Worm (Caenorhabditis elegans) whole organism, midembryonic: ENCODE results near the gene clec-158.

Source experiments
- T22C8.4 ChIP-seq: fragments of 200-800 bp; sonication (Bioruptor generic); IDR thresholded peaks from 2 replicates; pipeline ENCODE4 v1.3.6; 2022; ENCODE audit warnings: missing genetic modification characterization, missing compliant biosample characterization
- cog-1 ChIP-seq: sonication (generic microtip); optimal IDR thresholded peaks from 2 replicates; lab custom pipeline; 2016; ENCODE audit warnings: missing genetic modification characterization, missing compliant biosample characterization
- flt-1 ChIP-seq: fragments of 200-800 bp; sonication (Bioruptor generic); IDR thresholded peaks from 2 replicates; pipeline ENCODE4 v1.3.6; 2022; ENCODE audit warnings: missing genetic modification characterization, missing compliant biosample characterization
- klf-2 ChIP-seq: fragments of 200-800 bp; sonication (Bioruptor generic); conservative IDR thresholded peaks from 2 replicates; pipeline ENCODE4 v1.3.6; 2022; ENCODE audit warnings: missing genetic modification reagents, missing genetic modification characterization, missing compliant biosample characterization
- med-1 ChIP-seq: sonication (generic microtip); optimal IDR thresholded peaks from 2 replicates; lab custom pipeline; 2017; ENCODE audit warnings: missing genetic modification characterization, mild to moderate bottlenecking, missing compliant biosample characterization, antibody characterized with exemption, missing genetic modification reagents; ENCODE audit not compliant: insufficient read depth
- ref-1 ChIP-seq: fragments of 200-800 bp; sonication (Bioruptor generic); conservative IDR thresholded peaks from 2 replicates; pipeline ENCODE4 v1.3.6; 2022; ENCODE audit warnings: missing genetic modification reagents, missing genetic modification characterization, missing compliant biosample characterization
- tab-1 ChIP-seq: fragments of 200-800 bp; sonication (Bioruptor generic); IDR thresholded peaks from 2 replicates; pipeline ENCODE4 v1.3.6; 2022; ENCODE audit warnings: missing genetic modification characterization, missing compliant biosample characterization
- ztf-23 ChIP-seq: fragments of 200-800 bp; sonication (Bioruptor generic); IDR thresholded peaks from 2 replicates; pipeline ENCODE4 v1.3.6; 2022; ENCODE audit warnings: missing genetic modification reagents, missing genetic modification characterization, missing compliant biosample characterization
- ztf-29 ChIP-seq: fragments of 200-800 bp; sonication (Bioruptor generic); IDR thresholded peaks from 2 replicates; pipeline ENCODE4 v1.3.6; 2022; ENCODE audit warnings: missing genetic modification reagents, missing genetic modification characterization, missing compliant biosample characterization

The clec-158 gene

ce11 chrIII:6856709-6857108, 2.7 kb downstream of the clec-158 start, which contains the start of gene zak-1:
Gene zak-1 (minus strand): TSS chrIII:6856809.
- TF ChIP-seq ztf-29 (no peak), med-1 (GFP tag; lab: Kevin White, UChicago) (no peak), klf-2 (GFP tag; lab: Robert Waterston, UW) (no peak), flt-1 (GFP tag; lab: Robert Waterston, UW) (no peak)

ce11 chrIII:6850255-6850654, 9.1 kb downstream of the clec-158 start, which contains the start of gene srv-1:
Gene srv-1 (plus strand): TSS chrIII:6850385.
- TF ChIP-seq klf-2 (GFP tag; lab: Robert Waterston, UW) (no peak), ref-1 (GFP tag; lab: Robert Waterston, UW) (no peak), ztf-29 (no peak), flt-1 (GFP tag; lab: Robert Waterston, UW) (no peak), ztf-23 (GFP tag; lab: Robert Waterston, UW) (no peak), cog-1 (tag; lab: Kevin White, UChicago) (no peak), tab-1 (GFP tag; lab: Robert Waterston, UW) (no peak), T22C8.4 (GFP tag; lab: Robert Waterston, UW) (no peak), med-1 (GFP tag; lab: Kevin White, UChicago) (no peak)

- TF ChIP-seq ref-1 (GFP tag; lab: Robert Waterston, UW) (no peak), T22C8.4 (GFP tag; lab: Robert Waterston, UW) (no peak), tab-1 (GFP tag; lab: Robert Waterston, UW) (no peak), med-1 (GFP tag; lab: Kevin White, UChicago) (no peak), cog-1 (tag; lab: Kevin White, UChicago) (no peak), klf-2 (GFP tag; lab: Robert Waterston, UW) (no peak), ztf-29 (no peak), ztf-23 (GFP tag; lab: Robert Waterston, UW) (no peak), flt-1 (GFP tag; lab: Robert Waterston, UW) (no peak)
These were observed 10.7 kb downstream of the clec-158 start, which contains the start of gene dhhc-5 for ce11 chrIII:6848654-6849204. Gene dhhc-5 (minus strand): TSS chrIII:6849059.

- no peak for TF ChIP-seq klf-2 (GFP tag; lab: Robert Waterston, UW)
- no peak for TF ChIP-seq tab-1 (GFP tag; lab: Robert Waterston, UW)
- no peak for TF ChIP-seq ztf-23 (GFP tag; lab: Robert Waterston, UW)
- no peak for TF ChIP-seq flt-1 (GFP tag; lab: Robert Waterston, UW)
- TF ChIP-seq cog-1 (tag; lab: Kevin White, UChicago), result no peak
- no peak for TF ChIP-seq ref-1 (GFP tag; lab: Robert Waterston, UW)
- no peak for TF ChIP-seq ztf-29
- TF ChIP-seq T22C8.4 (GFP tag; lab: Robert Waterston, UW), result no peak
- no peak for TF ChIP-seq med-1 (GFP tag; lab: Kevin White, UChicago)
These were observed 20.3 kb downstream of the clec-158 start for ce11 chrIII:6839091-6839490.

ce11 chrIII:6837320-6837719, 22.1 kb downstream of the clec-158 start:
- TF ChIP-seq T22C8.4 (GFP tag; lab: Robert Waterston, UW), result no peak
- TF ChIP-seq tab-1 (GFP tag; lab: Robert Waterston, UW), result no peak
- no peak for TF ChIP-seq ztf-23 (GFP tag; lab: Robert Waterston, UW)
- TF ChIP-seq med-1 (GFP tag; lab: Kevin White, UChicago), result no peak
- TF ChIP-seq cog-1 (tag; lab: Kevin White, UChicago), result no peak
- TF ChIP-seq ztf-29, result no peak
- TF ChIP-seq flt-1 (GFP tag; lab: Robert Waterston, UW), result no peak

ce11 chrIII:6831312-6831711, 28.1 kb downstream of the clec-158 start:
- TF ChIP-seq ztf-29 (no peak), ztf-23 (GFP tag; lab: Robert Waterston, UW) (no peak), flt-1 (GFP tag; lab: Robert Waterston, UW) (no peak), klf-2 (GFP tag; lab: Robert Waterston, UW) (no peak), med-1 (GFP tag; lab: Kevin White, UChicago) (no peak), ref-1 (GFP tag; lab: Robert Waterston, UW) (no peak), T22C8.4 (GFP tag; lab: Robert Waterston, UW) (no peak), tab-1 (GFP tag; lab: Robert Waterston, UW) (no peak), cog-1 (tag; lab: Kevin White, UChicago) (no peak)

- 0 out of 2 replicates have a peak, but pooled peaks have one; percentile 47 for TF ChIP-seq flt-1 (GFP tag; lab: Robert Waterston, UW)
- TF ChIP-seq ref-1 (GFP tag; lab: Robert Waterston, UW), result no peak
These were observed 33.2 kb downstream of the clec-158 start for ce11 chrIII:6826137-6826536.

ce11 chrIII:6822790-6823189, 36.6 kb downstream of the clec-158 start:
- TF ChIP-seq ztf-23 (GFP tag; lab: Robert Waterston, UW), result no peak
- no peak for TF ChIP-seq flt-1 (GFP tag; lab: Robert Waterston, UW)
- TF ChIP-seq med-1 (GFP tag; lab: Kevin White, UChicago), result no peak
- TF ChIP-seq tab-1 (GFP tag; lab: Robert Waterston, UW), result no peak
- no peak for TF ChIP-seq cog-1 (tag; lab: Kevin White, UChicago)
- no peak for TF ChIP-seq ref-1 (GFP tag; lab: Robert Waterston, UW)
- TF ChIP-seq ztf-29, result no peak
- no peak for TF ChIP-seq T22C8.4 (GFP tag; lab: Robert Waterston, UW)
- TF ChIP-seq klf-2 (GFP tag; lab: Robert Waterston, UW), result no peak

- no peak for TF ChIP-seq ztf-23 (GFP tag; lab: Robert Waterston, UW)
- no peak for TF ChIP-seq med-1 (GFP tag; lab: Kevin White, UChicago)
- no peak for TF ChIP-seq tab-1 (GFP tag; lab: Robert Waterston, UW)
- no peak for TF ChIP-seq flt-1 (GFP tag; lab: Robert Waterston, UW)
- no peak for TF ChIP-seq klf-2 (GFP tag; lab: Robert Waterston, UW)
- TF ChIP-seq ztf-29, result no peak
- no peak for TF ChIP-seq cog-1 (tag; lab: Kevin White, UChicago)
- TF ChIP-seq T22C8.4 (GFP tag; lab: Robert Waterston, UW), result no peak
- no peak for TF ChIP-seq ref-1 (GFP tag; lab: Robert Waterston, UW)
These were observed 38.9 kb downstream of the clec-158 start, which contains the start of gene ten-1 for ce11 chrIII:6820343-6820985. Gene ten-1 (plus strand): TSS chrIII:6820935.
